Worm (Caenorhabditis elegans) whole organism, young adult: Measurements from ENCODE around the gene F29A7.3.
A peak's percentile ranks its signal among the peaks of the same experiment; 100 is the strongest.

Experiments used
- B0035.1 ChIP-seq: sonication (generic microtip); optimal IDR thresholded peaks from 2 replicates; lab custom pipeline; 2016; ENCODE audit warnings: missing genetic modification characterization, mild to moderate bottlenecking, missing compliant biosample characterization, missing genotype, missing genetic modification reagents
- C17E4.6 ChIP-seq: fragments of 200-800 bp; sonication (Bioruptor generic); IDR thresholded peaks from 2 replicates; pipeline ENCODE4 v1.3.6; 2022; ENCODE audit warnings: missing genetic modification reagents, missing genetic modification characterization, missing compliant biosample characterization
- D2030.7 ChIP-seq: fragments of 200-800 bp; sonication (Bioruptor generic); IDR thresholded peaks from 2 replicates; pipeline ENCODE4 v1.3.6; 2022; ENCODE audit warnings: missing genetic modification reagents, missing genetic modification characterization, missing compliant biosample characterization
- F33H1.4 ChIP-seq: fragments of 200-800 bp; sonication (Bioruptor generic); IDR thresholded peaks from 2 replicates; pipeline ENCODE4 v1.3.6; 2022; ENCODE audit warnings: missing genetic modification reagents, missing genetic modification characterization, missing compliant biosample characterization
- K11D2.4 ChIP-seq: fragments of 200-800 bp; sonication (Bioruptor generic); IDR thresholded peaks from 2 replicates; pipeline ENCODE4 v1.3.6; 2022; ENCODE audit warnings: missing genetic modification reagents, missing genetic modification characterization, missing compliant biosample characterization
- Y53F4B.3 ChIP-seq: fragments of 200-800 bp; sonication (Bioruptor generic); IDR thresholded peaks from 2 replicates; pipeline ENCODE4 v1.3.6; 2022; ENCODE audit warnings: missing genetic modification reagents, missing genetic modification characterization, missing compliant biosample characterization
- aptf-3 ChIP-seq: fragments of 200-800 bp; sonication (Bioruptor generic); IDR thresholded peaks from 2 replicates; pipeline ENCODE4 v1.3.6; 2022; ENCODE audit warnings: missing genetic modification characterization, missing compliant biosample characterization
- attf-6 ChIP-seq: fragments of 200-800 bp; sonication (Bioruptor generic); IDR thresholded peaks from 2 replicates; pipeline ENCODE4 v1.3.6; 2022; ENCODE audit warnings: missing genetic modification reagents, missing genetic modification characterization, missing compliant biosample characterization
- bed-2 ChIP-seq: fragments of 200-800 bp; sonication (Bioruptor generic); IDR thresholded peaks from 2 replicates; pipeline ENCODE4 v1.3.6; 2022; ENCODE audit warnings: missing genetic modification reagents, missing genetic modification characterization, missing compliant biosample characterization
- ccch-3 ChIP-seq: fragments of 200-800 bp; sonication (Bioruptor generic); optimal IDR thresholded peaks from 2 replicates; lab custom pipeline; 2018; ENCODE audit warnings: mild to moderate bottlenecking, missing genetic modification characterization, missing compliant biosample characterization
- ceh-40 ChIP-seq: fragments of 200-800 bp; sonication (Bioruptor generic); IDR thresholded peaks from 2 replicates; pipeline ENCODE4 v1.3.6; 2022; ENCODE audit warnings: missing genetic modification characterization, missing compliant biosample characterization
- ceh-91 ChIP-seq: fragments of 200-800 bp; sonication (Bioruptor generic); IDR thresholded peaks from 2 replicates; pipeline ENCODE4 v1.3.6; 2022; ENCODE audit warnings: missing genetic modification reagents, missing genetic modification characterization, missing compliant biosample characterization
- chd-7 ChIP-seq: sonication (generic microtip); optimal IDR thresholded peaks from 2 replicates; lab custom pipeline; 2016; ENCODE audit warnings: mild to moderate bottlenecking, missing genetic modification characterization, moderate library complexity, missing compliant biosample characterization
- dpff-1 ChIP-seq: sonication (generic microtip); optimal IDR thresholded peaks from 2 replicates; lab custom pipeline; 2017; ENCODE audit warnings: mild to moderate bottlenecking, missing genetic modification characterization, missing compliant biosample characterization
- efl-1 ChIP-seq: fragments of 150-350 bp; optimal IDR thresholded peaks from 2 replicates; lab custom pipeline; 2014; ENCODE audit warnings: missing biosample characterization, missing genetic modification reagents, missing genetic modification characterization
- egrh-3 ChIP-seq: fragments of 200-800 bp; sonication (Bioruptor generic); IDR thresholded peaks from 2 replicates; pipeline ENCODE4 v1.3.6; 2022; ENCODE audit warnings: missing genetic modification reagents, missing genetic modification characterization, missing compliant biosample characterization
- fkh-3 ChIP-seq: sonication (generic microtip); optimal IDR thresholded peaks from 2 replicates; lab custom pipeline; 2016; ENCODE audit warnings: mild to moderate bottlenecking, missing genetic modification characterization, missing compliant biosample characterization
- hmg-1.2 ChIP-seq: fragments of 200-800 bp; sonication (Bioruptor generic); IDR thresholded peaks from 2 replicates; pipeline ENCODE4 v1.3.6; 2022; ENCODE audit warnings: missing genetic modification reagents, missing genetic modification characterization, missing compliant biosample characterization
- hmg-20 ChIP-seq: fragments of 200-800 bp; sonication (Bioruptor generic); IDR thresholded peaks from 2 replicates; pipeline ENCODE4 v1.3.6; 2022; ENCODE audit warnings: missing genetic modification reagents, missing genetic modification characterization, missing compliant biosample characterization
- hrde-1 ChIP-seq: sonication (generic microtip); optimal IDR thresholded peaks from 2 replicates; lab custom pipeline; 2016; ENCODE audit warnings: missing genetic modification characterization, mild to moderate bottlenecking, missing compliant biosample characterization, moderate library complexity, missing genotype, missing genetic modification reagents, borderline replicate concordance
- lin-40 ChIP-seq: sonication (generic microtip); optimal IDR thresholded peaks from 2 replicates; lab custom pipeline; 2016; ENCODE audit warnings: missing genetic modification characterization, mild to moderate bottlenecking, missing compliant biosample characterization, missing genotype, missing genetic modification reagents
- lin-54 ChIP-seq: fragments of 200-800 bp; sonication (Bioruptor generic); optimal IDR thresholded peaks from 2 replicates; lab custom pipeline; 2018; ENCODE audit warnings: mild to moderate bottlenecking, missing genetic modification characterization, missing compliant biosample characterization
- lir-1 ChIP-seq: fragments of 200-800 bp; sonication (Bioruptor generic); conservative IDR thresholded peaks from 2 replicates; pipeline ENCODE4 v1.3.6; 2022; ENCODE audit warnings: missing genetic modification reagents, missing genetic modification characterization, missing compliant biosample characterization
- mcd-1 ChIP-seq: fragments of 200-800 bp; sonication (Bioruptor generic); IDR thresholded peaks from 2 replicates; pipeline ENCODE4 v1.3.6; 2022; ENCODE audit warnings: missing genetic modification reagents, missing genetic modification characterization, missing compliant biosample characterization
- nfya-1 ChIP-seq: sonication (generic microtip); optimal IDR thresholded peaks from 2 replicates; lab custom pipeline; 2017; ENCODE audit warnings: antibody characterized with exemption, missing compliant biosample characterization, missing genetic modification characterization, borderline replicate concordance; ENCODE audit not compliant: insufficient read depth
- nhr-120 ChIP-seq: fragments of 200-800 bp; sonication (Bioruptor generic); IDR thresholded peaks from 2 replicates; pipeline ENCODE4 v1.3.6; 2022; ENCODE audit warnings: missing genetic modification characterization, missing compliant biosample characterization
- nhr-179 ChIP-seq: sonication (generic microtip); optimal IDR thresholded peaks from 2 replicates; lab custom pipeline; 2016; ENCODE audit warnings: mild to moderate bottlenecking, missing genetic modification characterization, missing compliant biosample characterization
- nhr-80 ChIP-seq: sonication (generic microtip); optimal IDR thresholded peaks from 2 replicates; lab custom pipeline; 2016; ENCODE audit warnings: missing genetic modification characterization, missing compliant biosample characterization
- pbrm-1 ChIP-seq: fragments of 200-800 bp; sonication (Bioruptor generic); IDR thresholded peaks from 2 replicates; pipeline ENCODE4 v1.3.6; 2022; ENCODE audit warnings: missing genetic modification reagents, missing genetic modification characterization, missing compliant biosample characterization
- rcor-1 ChIP-seq: fragments of 200-800 bp; sonication (Bioruptor generic); IDR thresholded peaks from 2 replicates; pipeline ENCODE4 v1.3.6; 2022; ENCODE audit warnings: missing genetic modification reagents, missing genetic modification characterization, missing compliant biosample characterization
- rec-8 ChIP-seq, 2 experiments: sonication (generic microtip); optimal IDR thresholded peaks; 2 replicates each; lab custom pipeline; 2016; ENCODE audit warnings: mild to moderate bottlenecking in 2 of 2, missing genetic modification characterization in 2 of 2, missing genetic modification reagents in 2 of 2, missing genotype in 2 of 2, missing biosample characterization in 1 of 2, missing compliant biosample characterization in 1 of 2, moderate library complexity in 1 of 2
- rpc-1 ChIP-seq, 2 experiments: fragments of 150-350 bp in 1 of 2; sonication (generic microtip) in 1 of 2; optimal IDR thresholded peaks; 2 replicates each; lab custom pipeline; 2014 to 2018; ENCODE audit warnings: missing biosample characterization in 1 of 2, missing genetic modification characterization in 1 of 2, missing genetic modification reagents in 1 of 2, missing genotype in 1 of 2
- sea-2 ChIP-seq: fragments of 200-800 bp; sonication (Bioruptor generic); IDR thresholded peaks from 2 replicates; pipeline ENCODE4 v1.3.6; 2022; ENCODE audit warnings: missing genetic modification characterization, missing compliant biosample characterization
- snpc-4 ChIP-seq, 5 experiments: fragments of 150-350 bp in 1 of 5; sonication (generic microtip) in 4 of 5; optimal IDR thresholded peaks; 2 replicates each; lab custom pipeline; 2014 to 2018; ENCODE audit warnings: missing genetic modification characterization in 5 of 5, missing biosample characterization in 3 of 5, antibody characterized with exemption in 2 of 5, mild to moderate bottlenecking in 2 of 5, missing compliant biosample characterization in 2 of 5, missing genotype in 2 of 5, moderate library complexity in 2 of 5, missing genetic modification reagents in 1 of 5
- sptf-2 ChIP-seq: fragments of 200-800 bp; sonication (Bioruptor generic); optimal IDR thresholded peaks from 2 replicates; lab custom pipeline; 2018; ENCODE audit warnings: mild to moderate bottlenecking, missing genetic modification characterization, missing compliant biosample characterization
- tbp1 ChIP-seq: fragments of 200-800 bp; sonication (Bioruptor generic); optimal IDR thresholded peaks from 2 replicates; lab custom pipeline; 2018; ENCODE audit warnings: mild to moderate bottlenecking, missing genetic modification characterization, missing compliant biosample characterization
- tlf-1 ChIP-seq: fragments of 200-800 bp; sonication (Bioruptor generic); optimal IDR thresholded peaks from 2 replicates; lab custom pipeline; 2018; ENCODE audit warnings: mild to moderate bottlenecking, missing genetic modification characterization, missing compliant biosample characterization
- unc-130 ChIP-seq: sonication (generic microtip); optimal IDR thresholded peaks from 2 replicates; lab custom pipeline; 2016; ENCODE audit warnings: missing genetic modification reagents, missing genetic modification characterization, missing compliant biosample characterization
- zfh-2 ChIP-seq: fragments of 200-800 bp; sonication (Bioruptor generic); conservative IDR thresholded peaks from 2 replicates; pipeline ENCODE4 v1.3.6; 2022; ENCODE audit warnings: missing genetic modification reagents, missing genetic modification characterization, missing compliant biosample characterization
- zim-3 ChIP-seq: sonication (generic microtip); optimal IDR thresholded peaks from 2 replicates; lab custom pipeline; 2017; ENCODE audit warnings: mild to moderate bottlenecking, missing genetic modification characterization, moderate library complexity, missing compliant biosample characterization
- ztf-18 ChIP-seq: sonication (generic microtip); optimal IDR thresholded peaks from 2 replicates; lab custom pipeline; 2016; ENCODE audit warnings: missing genotype, mild to moderate bottlenecking, missing genetic modification characterization, missing compliant biosample characterization

The F29A7.3 gene

DNA sequence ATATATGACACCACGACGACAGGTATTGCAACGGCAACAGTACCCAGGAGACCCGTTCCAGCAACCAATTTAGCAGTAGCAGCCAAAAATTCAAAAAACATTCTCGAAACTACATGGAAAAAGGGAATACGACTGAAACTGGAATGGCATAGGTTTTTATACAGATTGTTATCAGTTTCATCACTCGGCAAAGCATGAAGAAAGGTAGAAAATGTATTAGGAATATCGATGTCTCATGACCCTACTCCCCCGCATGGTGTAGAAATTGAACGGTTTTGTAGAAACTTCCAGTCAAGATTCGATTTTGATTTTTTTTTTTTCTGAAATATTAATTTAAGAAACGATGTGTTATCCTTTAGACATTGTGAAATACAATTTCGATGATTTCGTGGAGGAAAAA is 42.2 kb upstream of the F29A7.3 start, which contains the start of gene T05A8.2:
T05A8.2 (minus strand) TSS at position 101 of the 400 bp plus-strand sequence.
- TF ChIP-seq nhr-80 (tag; lab: Kevin White, UChicago) (no peak), snpc-4 (GFP tag; optimal IDR thresholded peaks at IDR 0.05; lab: Kevin White, UChicago) (no peak), snpc-4 (tag; optimal IDR thresholded peaks at IDR 0.05; lab: Kevin White, UChicago) (no peak), hmg-1.2 (GFP tag; lab: Robert Waterston, UW) (no peak), K11D2.4 (GFP tag; lab: Robert Waterston, UW) (no peak), dpff-1 (tag; lab: Kevin White, UChicago) (no peak), bed-2 (GFP tag; lab: Robert Waterston, UW) (no peak), mcd-1 (GFP tag; lab: Robert Waterston, UW) (no peak), nhr-179 (tag; lab: Kevin White, UChicago) (no peak), hrde-1 (tag; lab: Kevin White, UChicago) (no peak), lir-1 (GFP tag; lab: Robert Waterston, UW) (no peak), egrh-3 (GFP tag; lab: Robert Waterston, UW) (no peak), efl-1 (GFP tag; lab: Kevin White, UChicago) (no peak), zim-3 (no peak), sptf-2 (GFP tag; lab: Kevin White, UChicago) (no peak), ceh-40 (GFP tag; lab: Robert Waterston, UW) (no peak), C17E4.6 (GFP tag; lab: Robert Waterston, UW) (no peak)

DNA sequence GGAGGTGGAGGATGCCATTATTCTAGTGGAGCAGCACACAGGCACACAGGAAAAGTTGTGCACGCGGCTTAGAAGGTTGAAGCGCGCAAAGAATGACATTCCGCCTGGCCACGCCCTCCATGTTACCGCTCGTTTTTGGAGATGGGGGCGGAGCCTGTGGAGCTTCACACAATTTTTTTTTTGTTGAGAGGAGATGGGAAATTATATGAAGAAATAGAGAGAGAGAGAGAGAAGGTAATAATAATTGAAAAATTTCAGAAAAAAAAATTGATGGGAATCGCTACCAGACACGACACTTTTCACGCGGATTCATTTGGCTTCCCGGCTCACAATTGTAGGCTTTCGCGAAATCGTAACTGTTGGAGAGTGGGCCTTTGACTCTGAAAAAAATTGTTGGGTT is 35.8 kb upstream of the F29A7.3 start, which contains the start of gene T05A8.3:
T05A8.3 (minus strand) TSS at position 101 of the 400 bp plus-strand sequence.
- TF ChIP-seq fkh-3 (tag; lab: Kevin White, UChicago) (no peak), zfh-2 (GFP tag; lab: Robert Waterston, UW) (0 out of 2 replicates have a peak, but pooled peaks have one; percentile 26), chd-7 (tag; lab: Kevin White, UChicago) (no peak), hmg-20 (GFP tag; lab: Robert Waterston, UW) (no peak), rec-8 (tag; optimal IDR thresholded peaks at IDR 0.05; lab: Kevin White, UChicago) (no peak), ccch-3 (GFP tag; lab: Kevin White, UChicago) (no peak), F33H1.4 (no peak), Y53F4B.3 (no peak), sea-2 (GFP tag; lab: Robert Waterston, UW) (no peak)
- TF ChIP-seq, all 124 proteins: peak for 1

DNA sequence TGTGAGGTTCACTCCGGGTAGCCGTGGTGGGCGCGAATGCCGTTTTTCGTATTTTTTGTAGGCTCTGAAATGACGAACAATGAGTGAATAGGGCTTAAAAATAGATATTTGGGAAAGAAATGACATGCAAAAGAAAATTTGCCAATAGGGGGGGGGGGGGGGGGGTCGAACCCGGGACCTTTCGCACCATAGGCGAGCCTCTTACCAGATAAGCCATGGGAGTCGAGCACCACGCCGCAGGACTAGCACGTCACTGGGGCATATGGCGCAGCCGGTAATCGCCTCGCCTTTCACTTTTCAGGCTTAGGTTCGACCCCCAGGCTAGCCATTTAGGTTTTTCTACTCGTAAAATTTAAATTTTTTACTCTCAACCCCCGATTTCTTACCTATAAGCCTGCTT is 33.9 kb upstream of the F29A7.3 start:
- TF ChIP-seq tlf-1 (GFP tag; lab: Kevin White, UChicago): no peak
- TF ChIP-seq mcd-1 (GFP tag; lab: Robert Waterston, UW): 0 out of 2 replicates have a peak, but pooled peaks have one; percentile 10
- no peak for TF ChIP-seq zim-3
- peak; percentile 81 for TF ChIP-seq zfh-2 (GFP tag; lab: Robert Waterston, UW)
- peak; percentile 74; the same call in 1 of the 2 replicates for TF ChIP-seq egrh-3 (GFP tag; lab: Robert Waterston, UW)

DNA sequence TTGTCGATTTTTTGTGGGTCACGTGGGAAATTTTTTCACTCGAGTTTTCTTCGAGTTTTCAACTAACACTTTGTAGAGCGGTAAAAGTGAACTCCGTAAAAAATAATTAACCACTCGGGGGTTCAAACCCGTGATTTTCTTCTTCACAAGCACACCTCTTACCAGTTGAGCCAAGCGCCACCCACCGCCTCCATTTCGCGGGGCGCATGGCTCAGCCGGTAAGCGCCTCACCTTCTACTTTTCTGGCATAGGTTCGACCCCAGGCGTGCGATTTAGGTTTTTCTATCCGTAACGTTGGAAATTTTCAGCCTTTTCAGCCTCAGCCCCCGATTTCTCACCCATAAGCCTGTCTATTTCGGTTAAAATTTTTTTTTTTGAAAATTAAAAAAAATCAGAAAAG is 31.1 kb upstream of the F29A7.3 start:
- peak; percentile 63 for TF ChIP-seq tbp1 (GFP tag; lab: Kevin White, UChicago)
- TF ChIP-seq pbrm-1 (GFP tag; lab: Robert Waterston, UW): no peak
- TF ChIP-seq rpc-1 (optimal IDR thresholded peaks at IDR 0.05; lab: Kevin White, UChicago): no peak
- peak; percentile 32 for TF ChIP-seq rpc-1 (tag; optimal IDR thresholded peaks at IDR 0.05; lab: Kevin White, UChicago)
- peak; percentile 52 for TF ChIP-seq zfh-2 (GFP tag; lab: Robert Waterston, UW)

DNA sequence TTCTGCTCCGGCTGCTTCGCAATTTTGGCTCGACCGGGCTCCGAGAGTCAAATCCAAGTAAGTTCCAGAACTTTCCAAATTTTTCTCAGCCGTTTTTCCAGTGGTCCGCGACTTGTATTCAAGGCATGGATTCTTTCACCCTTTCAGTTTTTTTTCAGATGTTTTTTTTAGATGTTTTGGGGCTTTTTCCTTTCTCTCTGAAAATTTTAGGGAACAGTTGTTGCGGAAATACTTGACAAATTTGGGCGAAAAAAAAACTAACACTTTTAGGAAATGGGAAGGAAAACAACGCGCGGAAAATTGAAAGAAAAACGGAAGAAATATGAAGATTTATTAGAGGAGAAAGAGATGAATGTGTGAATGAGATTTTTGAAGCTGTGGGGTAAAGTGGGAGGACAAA is 27.5 kb upstream of the F29A7.3 start, which contains the start of the genes T05A8.11 and nep-2:
T05A8.11 (minus strand) TSS at position 101 of the 400 bp plus-strand sequence.
nep-2 (minus strand) TSS at position 192 of the 400 bp plus-strand sequence.
- TF ChIP-seq unc-130 (GFP tag; lab: Kevin White, UChicago) (no peak), nfya-1 (no peak), D2030.7 (GFP tag; lab: Robert Waterston, UW) (no peak), rcor-1 (GFP tag; lab: Robert Waterston, UW) (no peak), ztf-18 (tag; lab: Kevin White, UChicago) (no peak), B0035.1 (no peak), nhr-120 (GFP tag; lab: Robert Waterston, UW) (no peak), lin-54 (GFP tag; lab: Kevin White, UChicago) (no peak), aptf-3 (GFP tag; lab: Robert Waterston, UW) (no peak), ceh-40 (GFP tag; lab: Robert Waterston, UW) (no peak), ceh-91 (GFP tag; lab: Robert Waterston, UW) (no peak), attf-6 (GFP tag; lab: Robert Waterston, UW) (no peak), lin-40 (tag; lab: Kevin White, UChicago) (no peak)
